Fruit fly (Drosophila melanogaster): ENCODE measurements around the gene CG32512.

The CG32512 gene

DNA sequence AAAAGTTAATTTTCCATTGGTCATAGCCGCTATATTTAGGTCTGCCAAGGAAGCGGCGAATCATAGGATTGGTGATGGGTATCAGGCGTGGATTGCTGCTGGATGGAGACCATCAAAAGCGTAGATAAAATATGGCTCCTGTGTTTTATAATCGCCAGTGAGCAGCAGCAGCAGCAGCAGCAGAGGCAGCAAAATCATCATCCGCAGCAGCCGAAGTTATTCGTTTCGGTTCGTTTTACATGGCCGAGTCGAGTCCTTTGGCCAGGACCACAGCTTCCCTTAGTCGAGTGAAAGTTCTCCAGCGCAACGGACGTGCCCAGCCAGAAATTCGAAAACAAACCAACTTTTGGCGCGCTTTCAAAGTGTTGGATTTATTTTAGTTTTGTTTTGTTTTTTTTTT lies 26.2 kb upstream of the CG32512 start, which contains the start of gene stg1:
Gene stg1 (plus strand): TSS at position 301 of the 400 bp plus-strand sequence.
- TF ChIP-seq acj6 (GFP tag; optimal IDR thresholded peaks at IDR 0.05) (no peak), CG31627 (GFP tag; optimal IDR thresholded peaks at IDR 0.05) (no peak), CG6808 (GFP tag; optimal IDR thresholded peaks at IDR 0.05) (no peak), CG34406 (GFP tag; optimal IDR thresholded peaks at IDR 0.05) (no peak), Eip75B (GFP tag; optimal IDR thresholded peaks at IDR 0.05) (no peak), CG11902 (GFP tag; optimal IDR thresholded peaks at IDR 0.05) (no peak), Smox (GFP tag; optimal IDR thresholded peaks at IDR 0.05) (no peak), salr (GFP tag; optimal IDR thresholded peaks at IDR 0.05) (no peak), CG32006 (GFP tag; optimal IDR thresholded peaks at IDR 0.05) (no peak), CG9139 (GFP tag; optimal IDR thresholded peaks at IDR 0.05) (no peak), CG7368 (GFP tag; optimal IDR thresholded peaks at IDR 0.05) (no peak), topi (GFP tag; optimal IDR thresholded peaks at IDR 0.05) (no peak), CG6163 (GFP tag; IDR thresholded peaks at IDR 0.05) (no peak)

DNA sequence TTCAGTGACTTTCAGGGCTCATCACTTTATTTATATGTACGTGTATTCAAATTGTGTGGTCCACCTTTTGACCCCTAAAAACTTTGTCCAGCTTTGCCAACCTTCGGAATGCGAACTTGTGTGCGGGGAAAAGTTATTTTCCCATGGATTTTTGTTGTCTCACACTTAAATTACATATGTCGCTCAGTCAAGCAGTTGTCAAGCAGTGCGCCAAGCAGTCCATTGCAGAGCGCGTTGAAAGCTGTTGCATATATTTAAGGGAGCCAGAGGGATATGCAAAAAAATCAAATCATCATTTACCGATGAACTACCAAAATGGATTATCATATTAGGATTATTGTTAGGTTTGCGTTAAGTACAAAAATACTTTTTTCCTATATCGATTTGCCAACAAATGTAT lies 15.9 kb upstream of the CG32512 start:
- no peak for TF ChIP-seq svp (GFP tag)
- TF ChIP-seq fd85E (GFP tag; optimal IDR thresholded peaks at IDR 0.05), result no peak
- TF ChIP-seq CG6854 (GFP tag; optimal IDR thresholded peaks at IDR 0.05), result no peak
- TF ChIP-seq Lpt (GFP tag; optimal IDR thresholded peaks at IDR 0.05), result no peak
- no peak for TF ChIP-seq CG10631 (GFP tag; optimal IDR thresholded peaks at IDR 0.05)
- no peak for TF ChIP-seq Eip93F (GFP tag; optimal IDR thresholded peaks at IDR 0.05)
- no peak for TF ChIP-seq Eip78C (GFP tag)
- TF ChIP-seq Hr38 (GFP tag; optimal IDR thresholded peaks at IDR 0.05), result no peak
- no peak for TF ChIP-seq acj6 (GFP tag; optimal IDR thresholded peaks at IDR 0.05)
- TF ChIP-seq CG3919 (GFP tag; optimal IDR thresholded peaks at IDR 0.05), result no peak
- no peak for TF ChIP-seq dsx (GFP tag; optimal IDR thresholded peaks at IDR 0.05; ENCODE audit: poor library complexity, severe bottlenecking)
- no peak for TF ChIP-seq salr (GFP tag; optimal IDR thresholded peaks at IDR 0.05)
- TF ChIP-seq ss (GFP tag; optimal IDR thresholded peaks at IDR 0.05), result no peak
- no peak for TF ChIP-seq OdsH (GFP tag; optimal IDR thresholded peaks at IDR 0.05)

DNA sequence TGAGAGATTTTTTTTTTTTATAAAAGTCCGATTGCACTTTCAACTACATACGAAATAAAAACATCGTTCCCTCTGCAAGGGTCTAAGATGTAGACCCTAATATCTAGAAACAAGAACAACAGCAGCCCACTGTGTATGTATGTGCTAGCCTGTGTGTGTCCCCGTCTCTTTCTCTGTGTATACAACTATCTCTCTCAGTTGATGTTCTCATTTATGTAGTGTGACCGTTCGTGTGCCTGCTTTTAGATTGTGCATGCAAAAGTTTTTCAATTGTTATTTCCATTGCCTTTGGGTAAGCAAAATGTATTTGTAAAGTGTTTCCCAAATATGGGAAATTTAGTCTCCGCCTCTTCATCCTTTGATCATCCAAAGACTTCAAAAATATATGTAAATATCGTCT lies 13.0 kb upstream of the CG32512 start:
- no peak for TF ChIP-seq salr (GFP tag; optimal IDR thresholded peaks at IDR 0.05)
- no peak for TF ChIP-seq CG3919 (GFP tag; optimal IDR thresholded peaks at IDR 0.05)
- no peak for TF ChIP-seq CG6854 (GFP tag; optimal IDR thresholded peaks at IDR 0.05)
- no peak for TF ChIP-seq Blimp-1 (GFP tag; optimal IDR thresholded peaks at IDR 0.05)
- TF ChIP-seq achi (GFP tag; optimal IDR thresholded peaks at IDR 0.05), result no peak
- no peak for TF ChIP-seq CG6276 (GFP tag; optimal IDR thresholded peaks at IDR 0.05)
- no peak for TF ChIP-seq CG4318 (GFP tag; optimal IDR thresholded peaks at IDR 0.05)
- no peak for TF ChIP-seq lz (GFP tag; optimal IDR thresholded peaks at IDR 0.05)

DNA sequence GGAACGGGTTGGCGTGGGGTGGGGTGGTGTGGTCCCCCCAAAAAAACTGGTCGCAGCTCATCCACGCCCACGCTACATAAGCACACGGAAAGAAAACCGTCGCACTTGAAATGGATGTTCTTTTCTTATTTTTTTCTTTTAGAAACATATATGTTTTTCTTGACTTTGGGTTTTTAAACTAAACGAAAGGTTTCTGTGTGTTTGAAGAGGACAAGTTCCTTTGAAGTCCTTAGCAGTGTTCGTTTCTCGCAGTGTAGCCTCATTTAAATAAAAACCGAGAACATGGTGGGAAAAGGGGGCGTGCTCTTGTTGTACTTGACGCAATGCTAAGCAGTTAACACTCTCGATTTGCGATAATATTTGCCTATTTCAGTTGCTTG lies 7.0 kb upstream of the CG32512 start:
- peak; percentile 78 for TF ChIP-seq net (GFP tag; optimal IDR thresholded peaks at IDR 0.05)
- TF ChIP-seq dsx (GFP tag; optimal IDR thresholded peaks at IDR 0.05; ENCODE audit: poor library complexity, severe bottlenecking), result peak; percentile 47
- TF ChIP-seq CG6163 (GFP tag; IDR thresholded peaks at IDR 0.05), result peak; percentile 86
- TF ChIP-seq CG11902 (GFP tag; optimal IDR thresholded peaks at IDR 0.05), result peak; percentile 27
- peak; percentile 78 for TF ChIP-seq Met (GFP tag; optimal IDR thresholded peaks at IDR 0.05)
- peak; percentile 63 for TF ChIP-seq Ets21C (GFP tag; optimal IDR thresholded peaks at IDR 0.05)
- peak; percentile 45 for TF ChIP-seq CG10669 (GFP tag; optimal IDR thresholded peaks at IDR 0.05)
- TF ChIP-seq spab (GFP tag; optimal IDR thresholded peaks at IDR 0.05), result no peak
- TF ChIP-seq Sox15 (GFP tag; optimal IDR thresholded peaks at IDR 0.05), result peak; percentile 24
- TF ChIP-seq CG32006 (GFP tag; optimal IDR thresholded peaks at IDR 0.05), result peak; percentile 79
- TF ChIP-seq acj6 (GFP tag; optimal IDR thresholded peaks at IDR 0.05), result peak; percentile 62
- no peak for TF ChIP-seq CG1621 (tag; optimal IDR thresholded peaks at IDR 0.05)
- TF ChIP-seq achi (GFP tag; optimal IDR thresholded peaks at IDR 0.05), result peak; percentile 66
- peak; percentile 3 for TF ChIP-seq CG8319 (GFP tag; optimal IDR thresholded peaks at IDR 0.05)
- peak; percentile 32 for TF ChIP-seq CG8632 (GFP tag; optimal IDR thresholded peaks at IDR 0.05)
- peak; percentile 60 for TF ChIP-seq cyc (GFP tag; optimal IDR thresholded peaks at IDR 0.05)
- TF ChIP-seq fd85E (GFP tag; optimal IDR thresholded peaks at IDR 0.05), result no peak
- peak; percentile 89 for TF ChIP-seq Eip78C (GFP tag)
- TF ChIP-seq CG8119 (GFP tag; IDR thresholded peaks at IDR 0.05), result peak; percentile 78
- peak; percentile 52 for TF ChIP-seq fkh (GFP tag; optimal IDR thresholded peaks at IDR 0.05)
- peak; percentile 33 for TF ChIP-seq CG3032 (tag; optimal IDR thresholded peaks at IDR 0.05)
- peak; percentile 31 for TF ChIP-seq vri (GFP tag; optimal IDR thresholded peaks at IDR 0.05)
- TF ChIP-seq ss (GFP tag; optimal IDR thresholded peaks at IDR 0.05), result peak in 1 of 2 experiments; percentile 29
- TF ChIP-seq lz (GFP tag; optimal IDR thresholded peaks at IDR 0.05), result peak; percentile 65
- TF ChIP-seq Blimp-1 (GFP tag; optimal IDR thresholded peaks at IDR 0.05), result no peak
- TF ChIP-seq Eip75B (GFP tag; optimal IDR thresholded peaks at IDR 0.05), result peak; percentile 58
- TF ChIP-seq CG6854 (GFP tag; optimal IDR thresholded peaks at IDR 0.05), result no peak
- TF ChIP-seq CG6808 (GFP tag; optimal IDR thresholded peaks at IDR 0.05), result peak; percentile 5
- peak; percentile 74 for TF ChIP-seq OdsH (GFP tag; optimal IDR thresholded peaks at IDR 0.05)

Data from whole organism, prepupa.